Fruit fly (Drosophila melanogaster) whole organism, prepupa: ENCODE results near the gene CycY.

Source experiments
- CG3032 ChIP-seq: fragments of 200-800 bp; optimal IDR thresholded peaks from 2 replicates; lab custom pipeline; 2019; ENCODE audit warnings: missing biosample characterization, mild to moderate bottlenecking, missing genetic modification characterization, moderate library complexity
- achi ChIP-seq: fragments of 200-800 bp; sonication (Bioruptor generic); optimal IDR thresholded peaks from 3 replicates; lab custom pipeline; 2016; ENCODE audit warnings: missing biosample characterization, missing genetic modification characterization
- spab ChIP-seq: fragments of 200-800 bp; sonication (Bioruptor generic); optimal IDR thresholded peaks from 2 replicates; lab custom pipeline; 2017; ENCODE audit warnings: missing biosample characterization, mild to moderate bottlenecking, missing genetic modification characterization, missing genetic modification reagents
- topi ChIP-seq: fragments of 200-800 bp; sonication (Bioruptor generic); optimal IDR thresholded peaks from 3 replicates; lab custom pipeline; 2016; ENCODE audit warnings: missing biosample characterization, missing genetic modification characterization

DNA sequence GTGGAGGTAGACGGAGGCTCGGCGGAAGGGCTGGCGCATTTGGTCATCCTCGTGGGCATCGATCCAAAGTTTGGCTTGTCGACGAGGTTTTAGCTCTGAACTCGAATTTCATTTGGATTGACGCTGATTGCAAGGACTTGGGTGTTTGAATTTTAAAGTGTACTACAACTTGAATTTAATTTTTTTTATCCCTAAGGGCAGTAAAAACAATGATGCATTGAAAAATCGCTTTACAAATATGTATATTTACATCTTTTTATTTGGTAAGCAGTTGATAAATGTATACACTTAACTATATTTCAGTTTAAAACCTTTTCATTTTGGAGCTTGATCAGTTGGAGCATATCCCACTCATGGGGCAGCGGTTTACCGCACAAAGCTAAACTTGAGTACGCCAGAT lies 21.3 kb downstream of the CycY start, which contains the start of gene Tsp33B:
- no peak for TF ChIP-seq CG3032 (tag; lab: Kevin White, UChicago)
- TF ChIP-seq achi (GFP tag; lab: Kevin White, UChicago), result no peak
- no peak for TF ChIP-seq spab (GFP tag; lab: Kevin White, UChicago)
- TF ChIP-seq topi (GFP tag; lab: Kevin White, UChicago), result no peak
